Worm (Caenorhabditis elegans): ENCODE results near the gene C42D4.18.

C42D4.18 gene

DNA sequence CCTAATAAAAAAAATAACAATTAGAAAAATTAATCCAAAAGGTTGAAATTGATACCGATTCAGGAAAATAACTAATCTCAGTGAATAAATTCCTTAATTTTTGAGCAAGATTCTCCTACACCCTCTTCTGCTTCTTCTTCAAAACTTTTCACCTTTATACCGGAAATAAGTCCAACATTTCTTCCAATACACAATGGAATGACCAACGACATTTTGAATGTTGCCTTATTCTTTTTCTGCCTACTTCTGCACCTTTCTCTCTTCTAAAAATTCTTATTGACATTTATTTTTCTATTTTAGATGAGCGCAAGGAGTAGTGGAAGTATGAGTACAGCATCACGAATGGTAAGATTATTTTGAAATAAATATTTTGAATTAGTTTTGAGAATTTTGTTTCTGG lies 30.3 kb downstream of the C42D4.18 start, which contains the start of gene unc-8:
Gene unc-8 (plus strand): TSS at position 301 of the 400 bp plus-strand sequence.
- no peak for TF ChIP-seq mxl-3 (GFP tag; optimal IDR thresholded peaks at IDR 0.05)
- TF ChIP-seq cey-2 (tag; optimal IDR thresholded peaks at IDR 0.05; ENCODE audit: borderline replicate concordance, insufficient read depth): no peak

DNA sequence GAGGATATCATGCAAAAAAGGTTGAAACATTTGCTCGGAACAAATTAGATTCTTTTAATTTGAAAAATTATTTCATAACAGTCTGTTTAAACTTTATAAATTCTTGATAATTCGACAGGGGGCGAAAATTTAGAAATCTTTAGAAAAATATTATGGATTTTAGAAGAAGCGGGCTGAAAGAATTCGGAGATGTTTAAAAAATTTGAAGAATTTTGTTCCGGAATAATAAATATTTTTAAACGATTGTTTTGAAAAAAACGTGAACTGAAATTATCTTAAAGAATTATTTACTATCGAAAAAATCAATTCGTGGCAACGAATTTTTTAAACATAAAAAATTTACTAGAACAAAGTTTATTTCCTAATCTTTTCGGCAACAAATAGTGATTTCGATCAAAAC lies 37.1 kb downstream of the C42D4.18 start, which contains the start of gene R13A1.3:
Gene R13A1.3 (plus strand): TSS at position 301 of the 400 bp plus-strand sequence.
- TF ChIP-seq daf-16 (GFP tag; optimal IDR thresholded peaks at IDR 0.05) (no peak), daf-16 (tag; optimal IDR thresholded peaks at IDR 0.05) (no peak), vab-7 (GFP tag; IDR thresholded peaks at IDR 0.05) (no peak), saeg-2 (GFP tag; IDR thresholded peaks at IDR 0.05) (no peak), zip-11 (GFP tag; IDR thresholded peaks at IDR 0.05) (no peak), daf-8 (GFP tag; IDR thresholded peaks at IDR 0.05) (no peak), Y48G9A.11 (GFP tag; IDR thresholded peaks at IDR 0.05) (no peak)

DNA sequence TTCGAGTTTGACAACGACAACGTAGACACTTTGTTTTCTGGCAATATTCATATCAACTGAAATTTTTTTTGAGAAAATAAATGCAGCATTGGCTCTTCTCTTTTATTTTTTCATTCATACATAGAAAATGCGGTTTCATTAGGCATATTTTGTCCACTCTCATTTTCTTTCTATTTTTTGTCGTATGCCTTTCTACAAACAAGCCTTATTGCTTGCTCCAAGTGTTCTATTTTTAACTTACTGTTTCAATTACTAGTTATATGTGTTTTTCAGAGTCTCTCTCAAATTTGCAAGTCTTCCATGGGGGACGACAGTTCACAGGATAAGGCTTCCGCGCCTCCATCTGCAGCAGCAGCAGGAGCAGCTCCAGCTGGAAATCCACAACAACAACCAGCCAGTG lies 39.4 kb downstream of the C42D4.18 start, which contains the start of gene kcc-1:
Gene kcc-1 (plus strand): TSS at position 301 of the 400 bp plus-strand sequence.
- TF ChIP-seq egl-27 (tag; optimal IDR thresholded peaks at IDR 0.05): no peak

ce11 chrIV:7208961-7209360 lies 42.4 kb downstream of the C42D4.18 start:
- no peak for TF ChIP-seq zag-1 (tag; optimal IDR thresholded peaks at IDR 0.05)
- no peak for TF ChIP-seq pha-4 (GFP tag; IDR thresholded peaks at IDR 0.05)
- TF ChIP-seq pha-4 (tag; optimal IDR thresholded peaks at IDR 0.05): no peak
- TF ChIP-seq hlh-30 (tag; optimal IDR thresholded peaks at IDR 0.05; ENCODE audit: insufficient read depth): no peak
- no peak for TF ChIP-seq aha-1 (tag)
- TF ChIP-seq cey-2 (tag; optimal IDR thresholded peaks at IDR 0.05; ENCODE audit: borderline replicate concordance, insufficient read depth): no peak
- no peak for TF ChIP-seq ama-1 (optimal IDR thresholded peaks at IDR 0.05)

- TF ChIP-seq unc-62 (GFP tag; optimal IDR thresholded peaks at IDR 0.05 in 1 of 2): peak in 1 of 2 experiments; percentile 54
- no peak for TF ChIP-seq unc-62 (tag; optimal IDR thresholded peaks at IDR 0.05)
- TF ChIP-seq mxl-3 (GFP tag; optimal IDR thresholded peaks at IDR 0.05): no peak
These were observed 44.7 kb downstream of the C42D4.18 start for ce11 chrIV:7211313-7211712.

ce11 chrIV:7212769-7213168 lies 46.2 kb downstream of the C42D4.18 start:
- no peak for TF ChIP-seq egl-27 (tag; optimal IDR thresholded peaks at IDR 0.05)
- no peak for TF ChIP-seq Y5F2A.4 (GFP tag; optimal IDR thresholded peaks at IDR 0.05)
- no peak for TF ChIP-seq daf-16 (GFP tag; optimal IDR thresholded peaks at IDR 0.05)
- peak; percentile 50 for TF ChIP-seq daf-16 (tag; optimal IDR thresholded peaks at IDR 0.05)
- peak; percentile 58 for TF ChIP-seq pqm-1 (tag; optimal IDR thresholded peaks at IDR 0.05)

ce11 chrIV:7216210-7216609 lies 49.6 kb downstream of the C42D4.18 start:
- TF ChIP-seq unc-62 (GFP tag; optimal IDR thresholded peaks at IDR 0.05 in 1 of 2) (peak in 1 of 2 experiments; percentile 89), unc-62 (tag; optimal IDR thresholded peaks at IDR 0.05) (no peak), aha-1 (tag) (peak; percentile 74), mdl-1 (tag; optimal IDR thresholded peaks at IDR 0.05) (no peak)

Data from whole organism, L4 larva.